Fruit fly (Drosophila melanogaster): Measurements from ENCODE around the gene aurB.

Gene aurB

DNA sequence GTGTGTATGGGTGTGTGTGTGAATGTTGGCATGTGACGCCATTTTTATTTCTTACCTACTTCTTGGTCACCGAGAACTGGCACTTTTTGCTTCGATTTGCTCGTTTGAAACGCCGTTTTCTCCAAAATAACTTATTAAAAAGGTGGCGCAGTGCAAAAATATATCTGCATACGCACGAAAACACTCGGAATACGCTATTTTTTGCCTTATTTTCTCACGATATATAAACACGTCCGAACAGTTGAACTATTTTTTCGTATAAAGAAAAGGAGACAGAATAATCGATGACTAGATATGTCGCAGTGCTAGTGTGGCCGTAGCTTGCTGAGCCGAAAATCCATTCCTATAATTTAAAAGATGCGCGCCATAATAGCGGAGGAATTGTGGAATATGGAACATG lies 15.6 kb downstream of the aurB start, which contains the start of gene CG6700 (continued):
- TF ChIP-seq Ets97D (GFP tag; optimal IDR thresholded peaks at IDR 0.05), result peak; percentile 17
- no peak for TF ChIP-seq CG13775 (GFP tag; optimal IDR thresholded peaks at IDR 0.05)
- TF ChIP-seq CG9797 (GFP tag; optimal IDR thresholded peaks at IDR 0.05), result peak; percentile 75

DNA sequence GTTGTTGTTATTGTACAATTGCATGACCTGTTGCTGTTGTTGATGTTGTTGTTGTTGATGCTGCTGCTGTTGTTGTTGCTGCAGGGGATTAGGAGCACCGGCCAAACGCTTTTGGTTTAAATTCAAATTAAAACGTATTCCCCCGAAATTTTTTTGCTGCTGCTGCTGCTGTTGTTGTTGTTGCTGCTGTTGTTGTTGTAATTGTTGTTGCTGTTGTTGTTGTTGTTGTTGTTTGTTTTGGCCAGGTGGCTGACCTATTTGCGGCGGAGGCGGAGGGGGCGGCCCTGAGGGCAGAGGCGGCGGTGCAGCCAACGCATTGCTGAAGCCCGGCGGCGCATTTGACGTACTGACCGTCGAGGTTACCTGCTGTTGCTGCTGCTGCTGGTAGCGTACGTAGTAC lies 16.3 kb downstream of the aurB start:
- no peak for TF ChIP-seq CG1603 (tag; optimal IDR thresholded peaks at IDR 0.05)
- TF ChIP-seq CG4360 (GFP tag; IDR thresholded peaks at IDR 0.05), result peak; percentile 93
- no peak for TF ChIP-seq hb (GFP tag; IDR thresholded peaks at IDR 0.05; ENCODE audit: partially characterized antibody)
- no peak for TF ChIP-seq CG32532 (GFP tag; IDR thresholded peaks at IDR 0.05)
- TF ChIP-seq CTCF (GFP tag; optimal IDR thresholded peaks at IDR 0.05), result no peak
- TF ChIP-seq ttk (GFP tag; IDR thresholded peaks at IDR 0.05), result no peak
- no peak for TF ChIP-seq peb (GFP tag; IDR thresholded peaks at IDR 0.05)

DNA sequence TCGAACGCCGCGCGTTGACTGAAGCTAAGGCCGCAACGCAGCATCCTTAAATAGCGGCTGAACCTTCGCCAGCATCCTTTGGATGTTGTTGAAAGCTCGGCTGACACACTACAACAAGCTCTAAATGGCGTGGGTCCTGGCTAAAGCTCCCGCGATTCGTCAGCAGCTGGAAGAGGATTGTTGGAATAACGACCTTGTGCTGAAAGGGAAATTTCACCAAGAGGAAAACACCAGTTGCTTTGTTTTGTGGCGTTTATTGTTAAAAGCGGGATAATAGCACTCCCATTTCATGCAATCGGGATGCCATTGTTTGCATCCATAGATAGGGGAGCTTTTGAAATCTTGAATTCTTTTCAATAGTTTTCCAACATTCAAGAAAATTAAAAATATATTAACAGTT lies 20.4 kb downstream of the aurB start, which contains the start of gene Nos:
Gene Nos (minus strand): TSS at position 21 of the 400 bp plus-strand sequence.
- TF ChIP-seq Myb (GFP tag; optimal IDR thresholded peaks at IDR 0.05), result no peak
- TF ChIP-seq disco-r (GFP tag; optimal IDR thresholded peaks at IDR 0.05), result no peak
- peak; percentile 11 for TF ChIP-seq pzg (GFP tag; optimal IDR thresholded peaks at IDR 0.05)
- peak; percentile 95 for TF ChIP-seq scrt (GFP tag; optimal IDR thresholded peaks at IDR 0.05)
- no peak for TF ChIP-seq CG33557 (GFP tag; optimal IDR thresholded peaks at IDR 0.05)

dm6 chr2L:10831590-10831989 lies 26.3 kb downstream of the aurB start:
- TF ChIP-seq Ets65A (GFP tag), result peak; percentile 79
- no peak for TF ChIP-seq CG8924 (tag; optimal IDR thresholded peaks at IDR 0.05)

dm6 chr2L:10822620-10823019 lies 35.3 kb downstream of the aurB start:
- TF ChIP-seq fd102C (GFP tag; optimal IDR thresholded peaks at IDR 0.05) (no peak), CG11695 (GFP tag; IDR thresholded peaks at IDR 0.05) (no peak), CG4360 (GFP tag; IDR thresholded peaks at IDR 0.05) (no peak), CG15696 (tag; optimal IDR thresholded peaks at IDR 0.05) (no peak), CG11085 (GFP tag; IDR thresholded peaks at IDR 0.05) (no peak), CG4424 (GFP tag; optimal IDR thresholded peaks at IDR 0.05) (no peak), gt (GFP tag; IDR thresholded peaks at IDR 0.05) (no peak), Atf6 (GFP tag; IDR thresholded peaks at IDR 0.05) (0 out of 2 replicates have a peak, but pooled peaks have one; percentile 22), Abd-B (GFP tag; optimal IDR thresholded peaks at IDR 0.05) (no peak), mam (GFP tag; optimal IDR thresholded peaks at IDR 0.05) (no peak), CG13775 (GFP tag; optimal IDR thresholded peaks at IDR 0.05) (no peak), bab2 (GFP tag; optimal IDR thresholded peaks at IDR 0.05) (no peak), CG8290 (GFP tag; optimal IDR thresholded peaks at IDR 0.05) (no peak), CG8290 (tag; optimal IDR thresholded peaks at IDR 0.05) (no peak), CG18476 (GFP tag; optimal IDR thresholded peaks at IDR 0.05) (no peak), CG13424 (tag; optimal IDR thresholded peaks at IDR 0.05) (no peak), CG5180 (GFP tag; optimal IDR thresholded peaks at IDR 0.05) (peak; percentile 38), CG3407 (GFP tag; optimal IDR thresholded peaks at IDR 0.05) (no peak), vvl (GFP tag; IDR thresholded peaks at IDR 0.05) (0 out of 2 replicates have a peak, but pooled peaks have one; percentile 36), fru (optimal IDR thresholded peaks at IDR 0.05) (no peak), mirr (GFP tag; optimal IDR thresholded peaks at IDR 0.05) (peak; percentile 6), Doc2 (GFP tag; IDR thresholded peaks at IDR 0.05) (no peak), org-1 (GFP tag; optimal IDR thresholded peaks at IDR 0.05) (no peak), CG1602 (GFP tag; optimal IDR thresholded peaks at IDR 0.05) (no peak), CG42726 (GFP tag; IDR thresholded peaks at IDR 0.05; ENCODE audit: partially characterized antibody) (no peak), Nf-YC (tag; optimal IDR thresholded peaks at IDR 0.05) (no peak), CG7372 (GFP tag; IDR thresholded peaks at IDR 0.05) (no peak), Adf1 (GFP tag; IDR thresholded peaks at IDR 0.05) (no peak), sc (optimal IDR thresholded peaks at IDR 0.05) (no peak), sc (GFP tag; optimal IDR thresholded peaks at IDR 0.05) (no peak), lilli (GFP tag; optimal IDR thresholded peaks at IDR 0.05) (no peak), lola (GFP tag; optimal IDR thresholded peaks at IDR 0.05) (no peak)
